Worm (Caenorhabditis elegans): ENCODE measurements around the gene romo-1.

ce11 chrII:13278214-13278613 lies 40.5 kb upstream of the romo-1 start:
- no peak for TF ChIP-seq unc-62 (GFP tag; optimal IDR thresholded peaks at IDR 0.05)
- TF ChIP-seq ztf-6 (GFP tag; IDR thresholded peaks at IDR 0.05), result no peak
- TF ChIP-seq sdz-38 (tag; optimal IDR thresholded peaks at IDR 0.05), result no peak
- no peak for TF ChIP-seq hlh-12 (tag; optimal IDR thresholded peaks at IDR 0.05)
- TF ChIP-seq hsf-1 (GFP tag; IDR thresholded peaks at IDR 0.05), result no peak
- no peak for TF ChIP-seq ama-1 (optimal IDR thresholded peaks at IDR 0.05)
- TF ChIP-seq ama-1 (GFP tag; optimal IDR thresholded peaks at IDR 0.05), result no peak
- no peak for TF ChIP-seq snpc-3.4 (tag; optimal IDR thresholded peaks at IDR 0.05)
- no peak for TF ChIP-seq pha-4 (tag; optimal IDR thresholded peaks at IDR 0.05)
- TF ChIP-seq tlf-1 (GFP tag; optimal IDR thresholded peaks at IDR 0.05), result no peak
- TF ChIP-seq nhr-90 (tag; optimal IDR thresholded peaks at IDR 0.05), result no peak
- no peak for TF ChIP-seq gei-17 (GFP tag; optimal IDR thresholded peaks at IDR 0.05)

Data from whole organism, young adult.